Fruit fly (Drosophila melanogaster): ENCODE measurements around the gene disp.

disp gene

dm6 chr3R:5856215-5856614 is at the start of gene disp, which contains the start of gene ECSIT:
Gene disp (minus strand): TSS chr3R:5856311.
Gene ECSIT (plus strand): TSS chr3R:5856585.
- TF ChIP-seq CG17801 (GFP tag; optimal IDR thresholded peaks at IDR 0.05; ENCODE audit: partially characterized antibody): peak; percentile 56

DNA sequence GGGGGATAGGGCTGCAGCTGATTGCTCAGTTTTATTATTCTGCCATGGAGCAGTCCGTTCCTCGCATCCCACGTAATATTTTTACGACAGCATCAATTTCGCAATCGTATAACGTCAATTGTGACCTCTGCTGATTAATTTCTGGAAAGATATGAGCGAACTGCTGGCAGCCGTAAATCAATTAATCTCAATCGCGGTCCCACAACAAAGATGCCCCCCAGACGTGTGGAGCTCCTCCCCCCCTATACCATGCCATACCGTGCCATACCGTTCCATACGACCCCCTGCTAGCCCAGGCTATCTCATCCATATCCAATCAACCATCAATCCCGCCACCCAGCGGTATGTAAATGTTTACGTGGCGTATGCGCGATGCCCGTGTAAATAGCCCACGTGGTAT is 25.2 kb upstream of the disp start:
- TF ChIP-seq CG17801 (GFP tag; optimal IDR thresholded peaks at IDR 0.05; ENCODE audit: partially characterized antibody): no peak

- TF ChIP-seq CG17801 (GFP tag; optimal IDR thresholded peaks at IDR 0.05; ENCODE audit: partially characterized antibody): no peak
These were observed 21.3 kb upstream of the disp start for dm6 chr3R:5877367-5877766.

dm6 chr3R:5871393-5871792 is 15.3 kb upstream of the disp start:
- no peak for TF ChIP-seq CG17801 (GFP tag; optimal IDR thresholded peaks at IDR 0.05; ENCODE audit: partially characterized antibody)

- TF ChIP-seq CG17801 (GFP tag; optimal IDR thresholded peaks at IDR 0.05; ENCODE audit: partially characterized antibody): no peak
These were observed 6.0 kb upstream of the disp start, which contains the start of gene CG2017 for dm6 chr3R:5862032-5862641. Gene CG2017 (minus strand): TSS chr3R:5862405.

DNA sequence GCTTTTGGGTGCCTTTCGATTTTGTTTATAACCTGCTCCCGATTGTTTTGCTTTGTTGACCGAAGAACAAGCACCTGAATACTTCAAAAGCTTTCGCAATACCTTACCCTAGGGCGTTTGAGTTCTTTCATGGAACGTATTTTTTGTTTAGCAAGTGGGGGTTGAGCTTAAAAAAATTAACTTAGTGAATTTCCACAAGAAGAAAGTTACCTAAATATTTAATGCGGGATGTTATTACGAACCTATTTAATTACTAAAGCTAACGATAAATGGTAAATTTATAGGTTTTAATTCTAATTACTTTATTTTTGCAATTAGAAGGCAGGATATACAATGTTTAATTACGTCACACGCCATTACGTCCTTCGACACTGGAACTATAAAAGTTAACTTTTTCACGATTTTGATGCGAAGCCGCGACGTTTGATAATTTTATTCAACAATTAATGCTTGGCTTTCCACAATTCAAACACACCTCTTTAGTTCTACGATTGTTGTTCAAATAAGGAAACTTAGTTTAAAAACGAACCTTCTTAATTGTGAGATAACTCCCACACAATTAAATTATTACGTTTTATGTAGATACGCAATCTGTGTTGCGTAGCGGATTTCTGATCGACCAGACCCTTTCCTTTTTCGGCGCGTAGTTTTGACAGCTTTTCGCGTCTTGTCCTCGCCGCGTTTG is 5.2 kb upstream of the disp start:
- TF ChIP-seq CG17801 (GFP tag; optimal IDR thresholded peaks at IDR 0.05; ENCODE audit: partially characterized antibody): no peak

DNA sequence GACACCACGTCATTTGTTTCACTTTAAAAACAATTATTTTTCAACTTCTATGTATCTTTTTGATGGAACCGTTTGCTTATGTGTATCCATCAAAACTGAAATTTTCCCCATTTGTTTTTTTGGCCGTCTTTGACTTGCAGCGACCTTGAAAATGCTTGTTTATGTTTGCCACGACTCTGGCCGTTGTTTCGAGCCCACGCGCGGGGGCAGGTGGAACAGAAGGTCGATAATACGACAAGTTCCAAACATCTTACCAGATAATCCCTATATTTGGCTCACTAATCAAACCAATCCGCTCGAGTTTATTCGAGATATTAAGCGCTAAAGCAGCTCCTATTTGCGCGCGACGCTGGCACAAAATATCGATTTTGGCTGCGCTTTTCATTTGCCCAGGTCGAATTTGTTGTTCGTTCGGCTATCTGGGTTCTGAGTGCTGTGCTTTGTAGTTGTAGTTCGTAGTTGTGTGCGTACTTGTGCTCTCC is 4.7 kb upstream of the disp start:
- no peak for TF ChIP-seq CG17801 (GFP tag; optimal IDR thresholded peaks at IDR 0.05; ENCODE audit: partially characterized antibody)

- no peak for TF ChIP-seq CG17801 (GFP tag; optimal IDR thresholded peaks at IDR 0.05; ENCODE audit: partially characterized antibody)
These were observed 3.1 kb downstream of the disp start, which contains the start of gene CG34287 for dm6 chr3R:5853032-5853431. Gene CG34287 (plus strand): TSS chr3R:5853332.

dm6 chr3R:5846570-5847270 is 9.4 kb downstream of the disp start, which contains the start of gene CG14676:
Gene CG14676 (plus strand): TSS chr3R:5847220.
- TF ChIP-seq CG17801 (GFP tag; optimal IDR thresholded peaks at IDR 0.05; ENCODE audit: partially characterized antibody): no peak

DNA sequence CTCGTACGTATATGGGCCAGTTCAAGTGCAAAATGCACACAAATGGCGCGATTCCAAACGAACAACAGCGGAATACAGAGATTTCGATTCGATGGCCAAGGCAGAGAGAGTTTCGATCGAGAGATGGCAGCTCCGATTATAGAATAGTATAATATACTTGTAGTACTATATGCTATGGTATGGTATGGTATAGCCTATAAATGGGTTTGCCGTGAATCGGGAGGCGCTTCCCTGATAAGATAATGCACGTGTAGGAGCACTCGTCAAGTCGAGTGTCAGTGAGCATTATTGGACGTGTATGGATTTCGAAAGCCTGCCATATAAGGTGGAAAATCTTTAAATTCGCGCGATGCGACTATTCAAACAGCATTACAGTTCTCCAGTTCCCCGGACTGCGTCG is 12.6 kb downstream of the disp start:
- TF ChIP-seq CG17801 (GFP tag; optimal IDR thresholded peaks at IDR 0.05; ENCODE audit: partially characterized antibody): no peak

dm6 chr3R:5841290-5841689 is 14.8 kb downstream of the disp start:
- TF ChIP-seq CG17801 (GFP tag; optimal IDR thresholded peaks at IDR 0.05; ENCODE audit: partially characterized antibody): no peak

dm6 chr3R:5840870-5841269 is 15.2 kb downstream of the disp start, which contains the start of gene CG1213:
Gene CG1213 (plus strand): TSS chr3R:5841170.
- no peak for TF ChIP-seq CG17801 (GFP tag; optimal IDR thresholded peaks at IDR 0.05; ENCODE audit: partially characterized antibody)

DNA sequence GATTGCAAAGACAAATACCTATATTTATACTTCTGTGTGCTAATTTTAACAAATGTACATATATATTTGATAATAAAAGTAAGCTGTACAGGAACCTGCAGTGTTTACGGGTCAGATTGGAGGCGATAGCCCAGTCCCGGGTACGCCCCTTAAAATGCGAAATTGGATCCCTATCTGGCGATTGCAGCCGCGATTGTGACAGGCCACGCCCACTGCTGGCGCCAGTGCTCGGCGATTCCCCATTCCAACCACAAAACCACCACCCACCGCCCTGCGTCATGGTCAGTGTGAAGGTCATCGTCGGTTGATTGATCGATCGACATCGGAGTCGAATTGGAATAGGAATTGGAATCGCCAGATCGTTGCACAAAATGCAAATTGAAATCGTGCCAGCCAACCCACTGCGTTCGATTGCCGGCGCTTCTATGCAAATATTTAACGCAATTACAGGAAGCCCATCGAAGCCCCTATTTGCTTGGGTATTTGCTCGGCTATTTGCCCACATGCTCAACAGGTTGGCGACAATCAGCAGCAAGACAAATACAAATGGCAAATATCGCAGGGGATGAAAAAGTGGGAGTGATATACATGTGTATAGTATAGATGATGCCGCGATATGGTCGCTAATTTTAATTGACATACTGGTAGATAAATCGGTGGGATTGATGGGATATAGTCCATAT is 17.3 kb downstream of the disp start:
- no peak for TF ChIP-seq CG17801 (GFP tag; optimal IDR thresholded peaks at IDR 0.05; ENCODE audit: partially characterized antibody)

DNA sequence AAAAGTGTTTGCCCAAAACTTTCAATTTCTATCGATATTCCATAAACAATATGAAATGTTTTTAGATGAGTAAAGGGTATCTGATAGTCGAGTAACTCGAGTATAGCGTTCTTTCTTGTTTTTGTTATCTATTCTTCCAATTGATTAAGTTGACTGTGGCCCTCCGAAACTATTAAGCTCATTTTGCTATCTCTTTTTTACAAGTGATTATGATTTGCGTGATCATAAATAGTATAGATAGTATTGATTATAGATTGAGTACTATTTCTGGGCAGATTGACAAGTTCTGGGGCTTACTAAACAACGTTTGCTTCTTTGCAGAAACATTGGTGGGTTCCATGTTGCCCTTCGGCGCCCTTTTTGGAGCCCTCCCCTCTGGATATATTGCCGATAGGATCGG is 19.6 kb downstream of the disp start:
- TF ChIP-seq CG17801 (GFP tag; optimal IDR thresholded peaks at IDR 0.05; ENCODE audit: partially characterized antibody): no peak

dm6 chr3R:5833948-5834504 is 22.1 kb downstream of the disp start:
- TF ChIP-seq CG17801 (GFP tag; optimal IDR thresholded peaks at IDR 0.05; ENCODE audit: partially characterized antibody): no peak

Data from ovary, adult (tissue).